Fruit fly (Drosophila melanogaster) whole organism, embryonic: Measurements from ENCODE around the gene CG10211.
A peak's percentile ranks its signal among the peaks of the same experiment; 100 is the strongest.

ENCODE experiments used
- CG11398 ChIP-seq: fragments of 200-800 bp; sonication (Bioruptor generic); optimal IDR thresholded peaks from 2 replicates; lab custom pipeline; 2016; ENCODE audit warnings: missing biosample characterization, missing genetic modification characterization
- CG11695 ChIP-seq: fragments of 200-800 bp; sonication (Bioruptor generic); IDR thresholded peaks from 3 replicates; pipeline ENCODE4 v1.3.6; 2022; ENCODE audit warnings: missing biosample characterization, missing genetic modification characterization
- CG12299 ChIP-seq: fragments of 200-800 bp; sonication (Bioruptor generic); optimal IDR thresholded peaks from 2 replicates; lab custom pipeline; 2018; ENCODE audit warnings: missing biosample characterization, mild to moderate bottlenecking, missing genetic modification characterization
- CG15011 ChIP-seq: fragments of 200-800 bp; sonication (Bioruptor generic); optimal IDR thresholded peaks from 3 replicates; lab custom pipeline; 2018; ENCODE audit warnings: missing biosample characterization, mild to moderate bottlenecking, missing genetic modification characterization
- CG17829 ChIP-seq: fragments of 200-800 bp; optimal IDR thresholded peaks from 2 replicates; lab custom pipeline; 2019; ENCODE audit warnings: missing biosample characterization, mild to moderate bottlenecking, missing genetic modification characterization, moderate library complexity
- CG1832 ChIP-seq: fragments of 200-800 bp; sonication (Bioruptor generic); optimal IDR thresholded peaks from 2 replicates; lab custom pipeline; 2017; ENCODE audit warnings: missing biosample characterization, mild to moderate bottlenecking, missing genetic modification characterization, inconsistent platforms
- CG30403 ChIP-seq: fragments of 200-800 bp; sonication (Bioruptor generic); optimal IDR thresholded peaks from 3 replicates; lab custom pipeline; 2016; ENCODE audit warnings: missing biosample characterization, missing genetic modification characterization
- CG3065 ChIP-seq: fragments of 200-800 bp; sonication (Bioruptor generic); optimal IDR thresholded peaks from 2 replicates; lab custom pipeline; 2016; ENCODE audit warnings: missing biosample characterization, missing genetic modification characterization
- CG33557 ChIP-seq: fragments of 200-800 bp; sonication (Bioruptor generic); optimal IDR thresholded peaks from 2 replicates; lab custom pipeline; 2019; ENCODE audit warnings: missing biosample characterization, mild to moderate bottlenecking, missing genetic modification characterization, moderate library complexity
- CG4707 ChIP-seq: fragments of 200-800 bp; sonication (Bioruptor generic); optimal IDR thresholded peaks from 2 replicates; lab custom pipeline; 2018; ENCODE audit warnings: missing biosample characterization, mild to moderate bottlenecking, missing genetic modification characterization, moderate library complexity
- CG4820 ChIP-seq: fragments of 200-800 bp; sonication (Bioruptor generic); optimal IDR thresholded peaks from 3 replicates; lab custom pipeline; 2016; ENCODE audit warnings: missing biosample characterization, missing genetic modification characterization
- CG6254 ChIP-seq: fragments of 200-800 bp; sonication (Bioruptor generic); optimal IDR thresholded peaks from 3 replicates; lab custom pipeline; 2017; ENCODE audit warnings: mild to moderate bottlenecking, missing biosample characterization, missing genetic modification reagents, missing genetic modification characterization
- CG6791 ChIP-seq: fragments of 200-800 bp; sonication (Bioruptor generic); IDR thresholded peaks from 3 replicates; pipeline ENCODE4 v1.3.6; 2022; ENCODE audit warnings: missing biosample characterization, missing genetic modification characterization; ENCODE audit not compliant: partially characterized antibody
- CG7963 ChIP-seq: fragments of 200-800 bp; sonication (Bioruptor generic); IDR thresholded peaks from 3 replicates; pipeline ENCODE4 v1.3.6; 2022; ENCODE audit warnings: missing biosample characterization, missing genetic modification characterization; ENCODE audit not compliant: partially characterized antibody
- CG8089 ChIP-seq: fragments of 200-800 bp; sonication (Bioruptor generic); optimal IDR thresholded peaks from 3 replicates; lab custom pipeline; 2016; ENCODE audit warnings: missing biosample characterization, missing genetic modification characterization
- CG9727 ChIP-seq: fragments of 200-800 bp; sonication (Bioruptor generic); optimal IDR thresholded peaks from 3 replicates; lab custom pipeline; 2017; ENCODE audit warnings: missing biosample characterization, mild to moderate bottlenecking, missing genetic modification characterization
- CG9797 ChIP-seq: fragments of 200-800 bp; sonication (Bioruptor generic); optimal IDR thresholded peaks from 3 replicates; lab custom pipeline; 2018; ENCODE audit warnings: missing biosample characterization, mild to moderate bottlenecking, missing genetic modification characterization
- Deaf1 ChIP-seq: fragments of 200-800 bp; optimal IDR thresholded peaks from 3 replicates; lab custom pipeline; 2019; ENCODE audit warnings: missing biosample characterization, mild to moderate bottlenecking, missing genetic modification characterization, moderate library complexity
- E2f1 ChIP-seq: fragments of 200-800 bp; sonication (Bioruptor generic); IDR thresholded peaks from 2 replicates; pipeline ENCODE4 v1.3.6; 2022; ENCODE audit warnings: missing biosample characterization, missing genetic modification characterization
- ERR ChIP-seq: fragments of 200-800 bp; sonication (Bioruptor generic); optimal IDR thresholded peaks from 2 replicates; lab custom pipeline; 2016; ENCODE audit warnings: missing biosample characterization, missing genetic modification characterization
- Eip74EF ChIP-seq, 2 experiments: fragments of 200-800 bp in 1 of 2; fragments of >200 bp in 1 of 2; sonication (Bioruptor generic) in 1 of 2; optimal IDR thresholded peaks; 2 replicates each; lab custom pipeline; 2017 to 2019; ENCODE audit warnings: missing biosample characterization in 2 of 2, missing genetic modification characterization in 2 of 2, mild to moderate bottlenecking in 1 of 2, moderate library complexity in 1 of 2
- GATAe ChIP-seq: fragments of 200-800 bp; sonication (Bioruptor generic); conservative IDR thresholded peaks from 2 replicates; pipeline ENCODE4 v1.3.6; 2022; ENCODE audit warnings: missing biosample characterization, missing genetic modification characterization
- Gug ChIP-seq: fragments of 200-800 bp; sonication (Bioruptor generic); IDR thresholded peaks from 4 replicates; pipeline ENCODE4 v1.3.6; 2022; ENCODE audit warnings: missing biosample characterization, missing genetic modification characterization
- HLHmδ ChIP-seq: fragments of 200-800 bp; sonication (Bioruptor generic); optimal IDR thresholded peaks from 2 replicates; lab custom pipeline; 2018; ENCODE audit warnings: missing biosample characterization, mild to moderate bottlenecking, missing genetic modification characterization, moderate library complexity
- Hmr ChIP-seq: fragments of 200-800 bp; sonication (Bioruptor generic); optimal IDR thresholded peaks from 3 replicates; lab custom pipeline; 2017; ENCODE audit warnings: mild to moderate bottlenecking, missing biosample characterization, missing genetic modification reagents, missing genetic modification characterization
- Kr ChIP-seq: fragments of 200-800 bp; sonication (Bioruptor generic); optimal IDR thresholded peaks from 2 replicates; lab custom pipeline; 2017; ENCODE audit warnings: missing biosample characterization, mild to moderate bottlenecking, missing genetic modification characterization
- Nf-YB ChIP-seq: fragments of 200-800 bp; sonication (Bioruptor generic); optimal IDR thresholded peaks from 3 replicates; lab custom pipeline; 2019; ENCODE audit warnings: missing biosample characterization, mild to moderate bottlenecking, missing genetic modification characterization, moderate library complexity
- Spps ChIP-seq: fragments of 200-800 bp; sonication (Bioruptor generic); optimal IDR thresholded peaks from 2 replicates; lab custom pipeline; 2018; ENCODE audit warnings: missing biosample characterization, mild to moderate bottlenecking, missing genetic modification characterization
- Sry-δ ChIP-seq: fragments of 200-800 bp; sonication (Bioruptor generic); optimal IDR thresholded peaks from 2 replicates; lab custom pipeline; 2016; ENCODE audit warnings: missing biosample characterization, missing genetic modification characterization
- ap ChIP-seq: fragments of 200-800 bp; sonication (Bioruptor generic); IDR thresholded peaks from 2 replicates; pipeline ENCODE4 v1.3.6; 2022; ENCODE audit warnings: missing biosample characterization, missing genetic modification characterization
- ash1 ChIP-seq: fragments of 200-800 bp; sonication (Bioruptor generic); optimal IDR thresholded peaks from 2 replicates; lab custom pipeline; 2018; ENCODE audit warnings: missing biosample characterization, mild to moderate bottlenecking, missing genetic modification characterization
- az2 ChIP-seq: fragments of 200-800 bp; sonication (Bioruptor generic); optimal IDR thresholded peaks from 3 replicates; lab custom pipeline; 2016; ENCODE audit warnings: missing biosample characterization, missing genetic modification characterization
- croc ChIP-seq: fragments of 200-800 bp; sonication (Bioruptor generic); conservative IDR thresholded peaks from 3 replicates; pipeline ENCODE4 v1.3.6; 2022; ENCODE audit warnings: missing biosample characterization, missing genetic modification characterization
- dati ChIP-seq: fragments of 200-800 bp; sonication (Bioruptor generic); IDR thresholded peaks from 2 replicates; pipeline ENCODE4 v1.3.6; 2022; ENCODE audit warnings: missing biosample characterization, missing genetic modification characterization
- ems ChIP-seq: fragments of 200-800 bp; sonication (Bioruptor generic); optimal IDR thresholded peaks from 3 replicates; lab custom pipeline; 2016; ENCODE audit warnings: missing biosample characterization, missing genetic modification characterization
- en ChIP-seq: fragments of 200-800 bp; sonication (Bioruptor generic); optimal IDR thresholded peaks from 2 replicates; lab custom pipeline; 2016; ENCODE audit warnings: missing biosample characterization, missing genetic modification characterization
- esg ChIP-seq: fragments of 200-800 bp; sonication (Bioruptor generic); conservative IDR thresholded peaks from 2 replicates; pipeline ENCODE4 v1.3.6; 2022; ENCODE audit warnings: missing biosample characterization, missing genetic modification characterization
- fru ChIP-seq: fragments of >200 bp; optimal IDR thresholded peaks from 2 replicates; lab custom pipeline; 2017
- gfzf ChIP-seq: fragments of 200-800 bp; sonication (Bioruptor generic); optimal IDR thresholded peaks from 2 replicates; lab custom pipeline; 2016; ENCODE audit warnings: missing biosample characterization, mild to moderate bottlenecking, missing genetic modification characterization, moderate library complexity
- insv ChIP-seq, 2 experiments: fragments of 200-800 bp; sonication (Bioruptor generic); optimal IDR thresholded peaks; 3 replicates each; lab custom pipeline; 2016 to 2018; ENCODE audit warnings: missing biosample characterization in 2 of 2, missing genetic modification characterization in 2 of 2
- lmd ChIP-seq: fragments of 200-800 bp; sonication (Bioruptor generic); IDR thresholded peaks from 2 replicates; pipeline ENCODE4 v1.3.6; 2022; ENCODE audit warnings: missing biosample characterization, missing genetic modification characterization
- p53 ChIP-seq: fragments of 200-800 bp; sonication (Bioruptor generic); optimal IDR thresholded peaks from 2 replicates; lab custom pipeline; 2016; ENCODE audit warnings: missing biosample characterization, missing genetic modification characterization
- pho ChIP-seq: fragments of 200-800 bp; sonication (Bioruptor generic); optimal IDR thresholded peaks from 2 replicates; lab custom pipeline; 2016; ENCODE audit warnings: missing biosample characterization, missing genetic modification characterization
- pita ChIP-seq: fragments of 200-800 bp; sonication (Bioruptor generic); optimal IDR thresholded peaks from 2 replicates; lab custom pipeline; 2017; ENCODE audit warnings: missing biosample characterization, mild to moderate bottlenecking, missing genetic modification characterization
- pum ChIP-seq: fragments of 200-800 bp; sonication (Bioruptor generic); optimal IDR thresholded peaks from 2 replicates; lab custom pipeline; 2016; ENCODE audit warnings: missing biosample characterization, missing genetic modification characterization
- sc ChIP-seq, 3 experiments: fragments of >200 bp in 2 of 3; fragments of 200-800 bp in 1 of 3; sonication (Bioruptor generic) in 1 of 3; optimal IDR thresholded peaks; 2 replicates in 2 of 3; 3 replicates in 1 of 3; lab custom pipeline; 2017; ENCODE audit warnings: mild to moderate bottlenecking in 1 of 3, missing biosample characterization in 1 of 3, missing genetic modification characterization in 1 of 3, missing genetic modification reagents in 1 of 3
- sim ChIP-seq: fragments of 200-800 bp; sonication (Bioruptor generic); IDR thresholded peaks from 2 replicates; pipeline ENCODE4 v1.3.6; 2022; ENCODE audit warnings: missing biosample characterization, missing genetic modification characterization
- sima ChIP-seq: fragments of 200-800 bp; sonication (Bioruptor generic); optimal IDR thresholded peaks from 2 replicates; lab custom pipeline; 2016; ENCODE audit warnings: missing biosample characterization, missing genetic modification characterization
- sna ChIP-seq: fragments of 200-800 bp; sonication (Bioruptor generic); IDR thresholded peaks from 2 replicates; pipeline ENCODE4 v1.3.6; 2022; ENCODE audit warnings: missing biosample characterization, missing genetic modification characterization; ENCODE audit not compliant: partially characterized antibody
- ssp ChIP-seq: fragments of 200-800 bp; sonication (Bioruptor generic); IDR thresholded peaks from 2 replicates; pipeline ENCODE4 v1.3.6; 2022; ENCODE audit warnings: missing biosample characterization, missing genetic modification characterization

CG10211 gene

DNA sequence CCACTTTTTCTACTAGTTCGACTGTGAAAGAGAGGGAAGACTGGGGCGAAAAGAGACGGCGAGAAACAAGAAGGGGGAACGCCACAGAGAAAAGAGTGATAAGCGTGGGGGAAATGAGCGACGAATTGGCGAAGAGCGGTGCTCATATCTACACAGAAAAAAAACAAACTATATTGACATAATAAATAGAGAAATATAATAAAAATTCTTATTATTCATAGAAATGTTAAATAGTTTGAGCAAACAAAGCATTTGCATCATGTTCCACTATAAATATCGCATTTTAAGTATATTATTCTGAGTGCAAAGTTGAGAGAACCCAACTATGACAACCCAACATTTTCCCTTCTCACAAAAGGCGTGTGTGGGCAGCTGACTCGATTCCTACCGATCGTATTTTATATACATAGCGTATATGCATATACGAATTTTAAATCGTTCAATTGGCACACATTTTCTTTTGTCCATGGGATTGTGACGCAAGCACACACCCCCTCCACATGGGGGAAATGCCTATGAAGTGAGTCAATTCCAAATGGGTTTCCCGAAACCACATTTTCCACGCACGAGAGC is 40.8 kb downstream of the CG10211 start (continued):
- TF ChIP-seq ash1 (GFP tag; lab: Kevin White, UChicago) (no peak), sc (optimal IDR thresholded peaks at IDR 0.05; lab: Kevin White, UChicago) (no peak), sc (GFP tag; optimal IDR thresholded peaks at IDR 0.05; lab: Kevin White, UChicago) (peak; percentile 3), lmd (peak; percentile 78), CG6791 (GFP tag; lab: Robert Waterston, UW) (no peak), CG17829 (peak; percentile 68), gfzf (GFP tag; lab: Kevin White, UChicago) (no peak), CG9797 (GFP tag; lab: Kevin White, UChicago) (no peak), CG1832 (GFP tag; lab: Kevin White, UChicago) (no peak), p53 (GFP tag; lab: Kevin White, UChicago) (no peak), E2f1 (peak; percentile 77), CG33557 (GFP tag; lab: Kevin White, UChicago) (no peak), Spps (tag; lab: Kevin White, UChicago) (no peak), CG30403 (peak; percentile 75), CG11695 (GFP tag; lab: Robert Waterston, UW) (peak; percentile 80), CG9727 (peak; percentile 75), CG3065 (no peak), pita (GFP tag; lab: Kevin White, UChicago) (no peak), CG8089 (GFP tag; lab: Kevin White, UChicago) (no peak), sima (GFP tag; lab: Kevin White, UChicago) (no peak), Deaf1 (tag; lab: Kevin White, UChicago) (peak; percentile 29), CG7963 (GFP tag; lab: Robert Waterston, UW) (no peak), ems (GFP tag; lab: Kevin White, UChicago) (no peak), GATAe (GFP tag; lab: Robert Waterston, UW) (peak; percentile 69), CG4707 (GFP tag; lab: Kevin White, UChicago) (no peak), sim (no peak), ap (GFP tag; lab: Robert Waterston, UW) (peak; percentile 82), HLHmδ (no peak), CG4820 (GFP tag; lab: Kevin White, UChicago) (peak; percentile 55), az2 (GFP tag; lab: Kevin White, UChicago) (peak; percentile 73), Sry-δ (GFP tag; lab: Kevin White, UChicago) (no peak), pho (GFP tag; lab: Kevin White, UChicago) (peak; percentile 21), Hmr (peak; percentile 86), fru (lab: Kevin White, UChicago) (no peak), pum (GFP tag; lab: Kevin White, UChicago) (no peak), en (GFP tag; lab: Kevin White, UChicago) (no peak), CG15011 (GFP tag; lab: Kevin White, UChicago) (peak; percentile 39), insv (GFP tag; optimal IDR thresholded peaks at IDR 0.05; lab: Kevin White, UChicago) (no peak), Gug (no peak), ssp (GFP tag; lab: Robert Waterston, UW) (peak; percentile 45; the same call in 1 of the 2 replicates), CG11398 (GFP tag; lab: Kevin White, UChicago) (no peak), Eip74EF (GFP tag; optimal IDR thresholded peaks at IDR 0.05; lab: Kevin White, UChicago) (peak in 1 of 2 experiments; percentile 53), CG12299 (tag; lab: Kevin White, UChicago) (peak; percentile 3), Kr (GFP tag; lab: Kevin White, UChicago) (no peak), CG6254 (GFP tag; lab: Kevin White, UChicago) (peak; percentile 68), croc (GFP tag; lab: Robert Waterston, UW) (peak; percentile 54; the same call in 2 of the 3 replicates), Nf-YB (GFP tag; lab: Kevin White, UChicago) (peak; percentile 55), esg (peak; percentile 85), ERR (GFP tag; lab: Kevin White, UChicago) (no peak), dati (GFP tag; lab: Robert Waterston, UW) (no peak), sna (GFP tag; lab: Robert Waterston, UW) (no peak)
